Worm (Caenorhabditis elegans) whole organism, mixed stage, embryonic: ENCODE data around the gene dhgd-1.

ENCODE experiments used
- elt-3 ChIP-seq: fragments of 150-350 bp; optimal IDR thresholded peaks from 2 replicates; lab custom pipeline; 2014; ENCODE audit warnings: missing biosample characterization, missing genetic modification characterization
- hlh-1 ChIP-seq: fragments of 150-350 bp; optimal IDR thresholded peaks from 2 replicates; lab custom pipeline; 2014; ENCODE audit warnings: missing biosample characterization, missing genetic modification reagents, missing genetic modification characterization

- no peak for TF ChIP-seq elt-3 (tag; lab: Kevin White, UChicago)
- no peak for TF ChIP-seq hlh-1 (tag; lab: Kevin White, UChicago)
These were observed 16.5 kb downstream of the dhgd-1 start for ce11 chrII:11535429-11535828.
